Fruit fly (Drosophila melanogaster) whole organism, wandering third instar larva: ENCODE results near the gene nop5.

Source experiments
- Abd-B ChIP-seq: fragments of >200 bp; optimal IDR thresholded peaks from 2 replicates; lab custom pipeline; 2017; ENCODE audit warnings: missing biosample characterization, missing genetic modification characterization
- CG32264 ChIP-seq: fragments of 200-800 bp; sonication (Bioruptor generic); optimal IDR thresholded peaks from 2 replicates; lab custom pipeline; 2016; ENCODE audit warnings: missing biosample characterization, missing genetic modification characterization
- CG9705 ChIP-seq: fragments of 200-800 bp; sonication (Bioruptor generic); optimal IDR thresholded peaks from 2 replicates; lab custom pipeline; 2018; ENCODE audit warnings: missing biosample characterization, mild to moderate bottlenecking, missing genetic modification characterization
- CrebA ChIP-seq: fragments of 200-800 bp; sonication (Bioruptor generic); optimal IDR thresholded peaks from 2 replicates; lab custom pipeline; 2016; ENCODE audit warnings: missing biosample characterization, mild to moderate bottlenecking, missing genetic modification characterization, borderline replicate concordance
- Dfd ChIP-seq: fragments of >200 bp; optimal IDR thresholded peaks from 2 replicates; lab custom pipeline; 2017; ENCODE audit warnings: missing biosample characterization, missing genetic modification characterization
- Dif ChIP-seq: fragments of 200-275, 200-300 bp; sonication (Bioruptor generic); optimal IDR thresholded peaks from 2 replicates; lab custom pipeline; 2018; ENCODE audit warnings: missing biosample characterization, missing genetic modification characterization; ENCODE audit not compliant: partially characterized antibody
- GATAd ChIP-seq: sonication (Bioruptor generic); optimal IDR thresholded peaks from 2 replicates; lab custom pipeline; 2016; ENCODE audit warnings: missing biosample characterization, missing genetic modification characterization
- HLH106 ChIP-seq: fragments of 200-800 bp; optimal IDR thresholded peaks from 3 replicates; lab custom pipeline; 2019; ENCODE audit warnings: missing biosample characterization, mild to moderate bottlenecking, missing genetic modification characterization, moderate library complexity
- Hnf4 ChIP-seq: fragments of 200-800 bp; sonication (Bioruptor generic); optimal IDR thresholded peaks from 2 replicates; lab custom pipeline; 2016; ENCODE audit warnings: missing biosample characterization, mild to moderate bottlenecking, missing genetic modification characterization
- Hr78 ChIP-seq: fragments of >200 bp; optimal IDR thresholded peaks from 2 replicates; lab custom pipeline; 2017; ENCODE audit warnings: missing biosample characterization, missing genetic modification characterization
- Hr83 ChIP-seq: fragments of 200-300 bp; sonication (Bioruptor generic); optimal IDR thresholded peaks from 2 replicates; lab custom pipeline; 2016; ENCODE audit warnings: missing biosample characterization, mild to moderate bottlenecking, missing genetic modification characterization, moderate library complexity; ENCODE audit not compliant: poor library complexity, severe bottlenecking
- Jra ChIP-seq: sonication (Bioruptor generic); optimal IDR thresholded peaks from 2 replicates; lab custom pipeline; 2016; ENCODE audit warnings: missing biosample characterization, missing genetic modification characterization
- Mio ChIP-seq: sonication (Bioruptor generic); optimal IDR thresholded peaks from 2 replicates; lab custom pipeline; 2016; ENCODE audit warnings: missing biosample characterization, missing genetic modification characterization
- Myc ChIP-seq: fragments of >200 bp; optimal IDR thresholded peaks from 2 replicates; lab custom pipeline; 2017
- N ChIP-seq: fragments of >200 bp; optimal IDR thresholded peaks from 2 replicates; lab custom pipeline; 2018; ENCODE audit warnings: missing biosample characterization, missing external identifiers, missing genetic modification characterization
- OdsH ChIP-seq: fragments of 200-800 bp; sonication (Bioruptor generic); optimal IDR thresholded peaks from 2 replicates; lab custom pipeline; 2016; ENCODE audit warnings: missing biosample characterization, mild to moderate bottlenecking, missing genetic modification characterization
- Rel ChIP-seq, 2 experiments: fragments of 200-800 bp; sonication (Bioruptor generic) in 1 of 2; optimal IDR thresholded peaks; 2 replicates in 1 of 2; 3 replicates in 1 of 2; lab custom pipeline; 2016 to 2019; ENCODE audit warnings: mild to moderate bottlenecking in 2 of 2, missing biosample characterization in 2 of 2, missing genetic modification characterization in 2 of 2, moderate library complexity in 1 of 2
- Sp1 ChIP-seq: fragments of 200-800 bp; sonication (Bioruptor generic); optimal IDR thresholded peaks from 3 replicates; lab custom pipeline; 2019; ENCODE audit warnings: missing biosample characterization, mild to moderate bottlenecking, missing genetic modification characterization, moderate library complexity
- Vsx2 ChIP-seq: fragments of 200-300, 225-300 bp; sonication (Bioruptor generic); optimal IDR thresholded peaks from 2 replicates; lab custom pipeline; 2018; ENCODE audit warnings: missing biosample characterization, missing genetic modification characterization; ENCODE audit not compliant: partially characterized antibody
- br ChIP-seq: fragments of 200-800 bp; sonication (Bioruptor generic); optimal IDR thresholded peaks from 2 replicates; lab custom pipeline; 2016; ENCODE audit warnings: missing biosample characterization, missing genetic modification characterization
- brk ChIP-seq: fragments of 200-800 bp; sonication (Bioruptor generic); optimal IDR thresholded peaks from 2 replicates; lab custom pipeline; 2016; ENCODE audit warnings: missing biosample characterization, mild to moderate bottlenecking, missing genetic modification characterization
- dl ChIP-seq, 2 experiments: fragments of 175-275, 200-275 bp in 1 of 2; fragments of 200-275 bp in 1 of 2; sonication (Bioruptor generic); optimal IDR thresholded peaks; lab custom pipeline; 2018; ENCODE audit warnings: mild to moderate bottlenecking in 2 of 2, missing biosample characterization in 2 of 2, missing genetic modification characterization in 2 of 2, moderate library complexity in 2 of 2; ENCODE audit not compliant: partially characterized antibody in 2 of 2, insufficient read depth in 1 of 2
- dmrt93B ChIP-seq: fragments of 200-800 bp; sonication (Bioruptor generic); optimal IDR thresholded peaks from 2 replicates; lab custom pipeline; 2018; ENCODE audit warnings: missing biosample characterization, mild to moderate bottlenecking, missing genetic modification characterization
- dsf ChIP-seq: sonication (Bioruptor generic); optimal IDR thresholded peaks from 2 replicates; lab custom pipeline; 2016; ENCODE audit warnings: missing biosample characterization, missing genetic modification characterization, borderline replicate concordance
- ey ChIP-seq: fragments of 200-800 bp; sonication (Bioruptor generic); optimal IDR thresholded peaks from 2 replicates; lab custom pipeline; 2016; ENCODE audit warnings: missing biosample characterization, missing genetic modification characterization
- foxo ChIP-seq, 2 experiments: fragments of 200-800 bp; sonication (Bioruptor generic); optimal IDR thresholded peaks; 2 replicates in 1 of 2; 3 replicates in 1 of 2; lab custom pipeline; 2016 to 2017; ENCODE audit warnings: missing biosample characterization in 2 of 2, missing genetic modification characterization in 2 of 2
- fru ChIP-seq: fragments of 200-800 bp; sonication (Bioruptor generic); optimal IDR thresholded peaks from 3 replicates; lab custom pipeline; 2016; ENCODE audit warnings: missing biosample characterization, mild to moderate bottlenecking, missing genetic modification characterization
- h ChIP-seq: fragments of 200-800 bp; sonication (Bioruptor generic); optimal IDR thresholded peaks from 3 replicates; lab custom pipeline; 2016; ENCODE audit warnings: missing biosample characterization, mild to moderate bottlenecking, missing genetic modification characterization
- jim ChIP-seq: fragments of 175-275, 200-325 bp; sonication (Bioruptor generic); optimal IDR thresholded peaks from 2 replicates; lab custom pipeline; 2016; ENCODE audit warnings: missing biosample characterization, mild to moderate bottlenecking, missing genetic modification characterization
- lola ChIP-seq: fragments of >200 bp; optimal IDR thresholded peaks from 2 replicates; lab custom pipeline; 2017; ENCODE audit warnings: missing biosample characterization, missing genetic modification characterization
- pan ChIP-seq: fragments of >200 bp; optimal IDR thresholded peaks from 2 replicates; lab custom pipeline; 2017
- psq ChIP-seq: fragments of 200-800 bp; sonication (Bioruptor generic); optimal IDR thresholded peaks from 3 replicates; lab custom pipeline; 2017; ENCODE audit warnings: missing biosample characterization, mild to moderate bottlenecking, missing genetic modification characterization, moderate library complexity
- rgr ChIP-seq: fragments of 200-800 bp; sonication (Bioruptor generic); optimal IDR thresholded peaks from 3 replicates; lab custom pipeline; 2016; ENCODE audit warnings: missing biosample characterization, mild to moderate bottlenecking, missing genetic modification characterization
- sage ChIP-seq: fragments of 200-800 bp; sonication (Bioruptor generic); optimal IDR thresholded peaks from 2 replicates; lab custom pipeline; 2016; ENCODE audit warnings: missing biosample characterization, mild to moderate bottlenecking, missing genetic modification characterization
- sv ChIP-seq: fragments of 200-800 bp; sonication (Bioruptor generic); optimal IDR thresholded peaks from 3 replicates; lab custom pipeline; 2016; ENCODE audit warnings: missing biosample characterization, missing genetic modification characterization
- tai ChIP-seq: sonication (Bioruptor generic); optimal IDR thresholded peaks from 2 replicates; lab custom pipeline; 2016; ENCODE audit warnings: missing biosample characterization, missing genetic modification characterization
- usp ChIP-seq: fragments of >200 bp; optimal IDR thresholded peaks from 2 replicates; lab custom pipeline; 2017; ENCODE audit warnings: missing biosample characterization, missing genetic modification characterization
- woc ChIP-seq: sonication (Bioruptor generic); optimal IDR thresholded peaks from 2 replicates; lab custom pipeline; 2016; ENCODE audit warnings: missing biosample characterization, mild to moderate bottlenecking, missing genetic modification characterization

Gene nop5

DNA sequence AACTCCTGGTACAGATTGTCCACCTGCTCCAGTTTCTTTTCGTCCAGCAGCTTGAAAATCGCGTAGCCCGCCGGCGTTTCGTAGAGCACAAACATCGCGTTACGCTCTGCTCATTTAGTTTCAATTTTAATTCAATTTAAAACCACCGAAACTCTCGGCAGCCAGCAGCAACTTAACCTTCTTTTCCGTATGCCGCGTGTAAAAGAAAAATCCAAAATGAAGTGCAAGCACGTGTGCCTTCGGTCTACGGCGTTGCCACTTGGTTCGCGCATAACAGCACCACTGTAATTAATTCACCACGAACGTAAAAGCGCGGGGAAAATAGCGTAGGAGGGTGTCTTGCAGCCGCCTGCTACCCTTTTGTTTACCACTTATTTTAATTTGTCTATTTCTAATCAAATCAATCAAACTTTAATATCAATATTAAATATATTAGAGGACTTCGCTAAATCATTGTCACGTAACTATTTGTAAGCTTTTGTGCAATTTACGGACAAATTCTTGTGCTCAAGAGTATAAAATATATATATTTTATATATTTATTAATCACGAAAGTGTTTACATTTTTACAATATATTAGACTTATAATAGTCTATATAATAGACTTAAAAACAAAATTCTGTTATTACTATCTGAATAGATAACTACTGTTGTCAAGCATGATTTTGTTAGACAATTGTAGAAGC is at the start of gene nop5:
Gene nop5 (minus strand): TSS at position 227 of the 686 bp plus-strand sequence.
- peak; percentile 82 for TF ChIP-seq HLH106
- peak; percentile 55 for TF ChIP-seq woc (GFP tag; lab: Kevin White, UChicago)
- peak; percentile 28 for TF ChIP-seq CG9705 (GFP tag; lab: Kevin White, UChicago)
- peak; percentile 69 for TF ChIP-seq psq
- TF ChIP-seq Myc (lab: Kevin White, UChicago): peak; percentile 60
- peak; percentile 87 for TF ChIP-seq pan
- TF ChIP-seq OdsH (GFP tag; lab: Kevin White, UChicago): peak; percentile 51
- TF ChIP-seq Dif: no peak
- TF ChIP-seq tai (GFP tag; lab: Kevin White, UChicago): no peak
- TF ChIP-seq Rel (GFP tag; optimal IDR thresholded peaks at IDR 0.05; lab: Kevin White, UChicago): no peak
- TF ChIP-seq Rel (tag; optimal IDR thresholded peaks at IDR 0.05; lab: Kevin White, UChicago): peak; percentile 24
- peak; percentile 80 for TF ChIP-seq Sp1

DNA sequence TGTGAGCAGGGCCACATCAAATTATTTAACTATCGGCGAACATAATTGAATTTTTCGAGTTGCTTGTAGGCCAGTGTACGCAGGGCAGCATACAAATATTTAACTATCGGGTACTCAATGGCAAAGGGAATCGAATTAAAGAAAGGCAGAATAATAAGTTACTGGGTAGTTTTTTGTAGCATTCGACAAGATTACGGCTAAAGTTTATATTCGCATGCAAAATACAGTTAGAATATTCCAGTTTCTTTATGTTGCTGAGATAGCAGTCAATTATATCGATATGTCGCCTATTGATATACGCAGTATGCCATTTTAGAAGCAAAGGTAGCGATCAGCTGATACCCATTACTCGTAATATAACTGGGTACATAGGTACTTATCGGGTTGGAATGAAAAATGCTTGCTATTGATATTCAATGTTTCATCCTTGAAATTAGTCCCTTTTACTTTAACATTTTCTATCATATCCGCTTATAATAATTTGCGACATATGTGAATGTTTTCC is 49.5 kb upstream of the nop5 start:
- TF ChIP-seq pan (no peak), Rel (GFP tag; optimal IDR thresholded peaks at IDR 0.05; lab: Kevin White, UChicago) (no peak), Rel (tag; optimal IDR thresholded peaks at IDR 0.05; lab: Kevin White, UChicago) (no peak), Jra (GFP tag; lab: Kevin White, UChicago) (no peak), dmrt93B (GFP tag; lab: Kevin White, UChicago) (no peak), foxo (GFP tag; optimal IDR thresholded peaks at IDR 0.05; lab: Kevin White, UChicago) (peak in 1 of 2 experiments; percentile 47), CG9705 (GFP tag; lab: Kevin White, UChicago) (no peak), h (GFP tag; lab: Kevin White, UChicago) (peak; percentile 76), Hr78 (GFP tag; lab: Kevin White, UChicago) (no peak), sv (GFP tag; lab: Kevin White, UChicago) (peak; percentile 13), N (no peak), Hr83 (GFP tag; lab: Kevin White, UChicago) (peak; percentile 39), usp (GFP tag; lab: Kevin White, UChicago) (no peak), GATAd (GFP tag; lab: Kevin White, UChicago) (no peak), rgr (peak; percentile 56), lola (GFP tag; lab: Kevin White, UChicago) (no peak), sage (no peak), CG32264 (GFP tag; lab: Kevin White, UChicago) (peak; percentile 7), HLH106 (no peak), Mio (GFP tag; lab: Kevin White, UChicago) (no peak), fru (GFP tag; lab: Kevin White, UChicago) (peak; percentile 53), psq (peak; percentile 11), tai (GFP tag; lab: Kevin White, UChicago) (no peak), Sp1 (peak; percentile 32), jim (GFP tag; lab: Kevin White, UChicago) (no peak), ey (GFP tag; lab: Kevin White, UChicago) (peak; percentile 23), Dif (no peak), dl (GFP tag; optimal IDR thresholded peaks at IDR 0.05; lab: Kevin White, UChicago; ENCODE audit: insufficient read depth in 1 of 2, partially characterized antibody in 2 of 2) (no peak), Dfd (GFP tag; lab: Kevin White, UChicago) (no peak), OdsH (GFP tag; lab: Kevin White, UChicago) (peak; percentile 44), brk (no peak), woc (GFP tag; lab: Kevin White, UChicago) (peak; percentile 82), dsf (GFP tag; lab: Kevin White, UChicago) (no peak), Abd-B (GFP tag; lab: Kevin White, UChicago) (no peak), Vsx2 (GFP tag; lab: Kevin White, UChicago) (no peak), CrebA (GFP tag; lab: Kevin White, UChicago) (no peak), Hnf4 (GFP tag; lab: Kevin White, UChicago) (no peak), br (GFP tag; lab: Kevin White, UChicago) (no peak), Myc (lab: Kevin White, UChicago) (no peak)
